Comparison of ENCODE assay signal across 1 fruit fly cellular context in the genomic region with DNA sequence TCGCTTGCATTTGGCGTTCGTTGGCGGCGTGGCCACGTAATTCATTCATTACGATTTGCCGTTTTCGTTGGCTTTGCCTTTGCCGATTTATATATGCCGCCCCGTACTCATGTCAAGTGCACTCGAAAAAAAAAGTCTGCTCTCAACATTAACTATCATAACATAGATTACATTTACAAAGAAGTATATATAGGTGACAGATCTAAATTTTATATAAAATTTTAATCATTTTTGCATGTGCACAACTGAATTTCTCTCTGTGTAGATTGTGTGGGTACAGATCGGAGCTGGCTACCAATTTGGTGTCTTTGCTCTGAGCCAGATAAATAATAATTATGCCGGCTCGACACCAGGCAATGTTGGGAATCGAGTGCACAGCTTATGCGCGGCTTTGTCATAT.
A peak's percentile ranks its signal among the peaks of the same experiment; 100 is the strongest.
TF ChIP-seq lines count a peak whose summit lies in the region.

No protein-coding gene starts in this region.

TF ChIP-seq in whole organism, embryonic, 481 proteins besides CTCF, POLR2A, EP300 and RAD21 (continued from another document and continues in another):
- peak; percentile 54 for TF ChIP-seq CG4424 (GFP tag; optimal IDR thresholded peaks at IDR 0.05; lab: Kevin White, UChicago)
- TF ChIP-seq tin (GFP tag; optimal IDR thresholded peaks at IDR 0.05; lab: Kevin White, UChicago): peak; percentile 19
- peak; percentile 43; the same call in 1 of the 2 replicates for TF ChIP-seq Ada2b (GFP tag; IDR thresholded peaks at IDR 0.05; lab: Robert Waterston, UW)
- peak; percentile 73 for TF ChIP-seq CG14441 (GFP tag; IDR thresholded peaks at IDR 0.05; lab: Robert Waterston, UW)
- no peak for TF ChIP-seq hth (optimal IDR thresholded peaks at IDR 0.05; lab: Kevin White, UChicago)
- TF ChIP-seq Dad (GFP tag; optimal IDR thresholded peaks at IDR 0.05; lab: Kevin White, UChicago): no peak
- TF ChIP-seq CG30020 (tag; optimal IDR thresholded peaks at IDR 0.05; lab: Kevin White, UChicago): no peak
- TF ChIP-seq dmrt11E (tag; optimal IDR thresholded peaks at IDR 0.05; lab: Kevin White, UChicago): peak; percentile 46
- TF ChIP-seq kni (GFP tag; optimal IDR thresholded peaks at IDR 0.05; lab: Kevin White, UChicago): no peak
- no peak for TF ChIP-seq CG34376 (GFP tag; optimal IDR thresholded peaks at IDR 0.05; lab: Kevin White, UChicago)
- no peak for TF ChIP-seq CrebB (tag; optimal IDR thresholded peaks at IDR 0.05; lab: Kevin White, UChicago)
- no peak for TF ChIP-seq CG5180 (GFP tag; optimal IDR thresholded peaks at IDR 0.05; lab: Kevin White, UChicago)
- TF ChIP-seq CG34224 (GFP tag; IDR thresholded peaks at IDR 0.05; lab: Robert Waterston, UW; ENCODE audit: partially characterized antibody): no peak
- no peak for TF ChIP-seq CG12659 (GFP tag; optimal IDR thresholded peaks at IDR 0.05; lab: Kevin White, UChicago)
- TF ChIP-seq dpn (GFP tag; optimal IDR thresholded peaks at IDR 0.05; lab: Kevin White, UChicago): peak in 1 of 2 experiments; percentile 59
- TF ChIP-seq nmo (GFP tag; optimal IDR thresholded peaks at IDR 0.05; lab: Kevin White, UChicago): peak; percentile 39
- TF ChIP-seq sna (GFP tag; IDR thresholded peaks at IDR 0.05; lab: Robert Waterston, UW; ENCODE audit: partially characterized antibody): no peak
- TF ChIP-seq CG4360 (GFP tag; IDR thresholded peaks at IDR 0.05; lab: Robert Waterston, UW): no peak
- TF ChIP-seq CG42726 (GFP tag; IDR thresholded peaks at IDR 0.05; lab: Robert Waterston, UW; ENCODE audit: partially characterized antibody): no peak
- TF ChIP-seq HLHmδ (GFP tag; optimal IDR thresholded peaks at IDR 0.05; lab: Kevin White, UChicago): no peak
- no peak for TF ChIP-seq Scr (GFP tag; IDR thresholded peaks at IDR 0.05; lab: Robert Waterston, UW; ENCODE audit: partially characterized antibody)
- TF ChIP-seq Asciz (GFP tag; optimal IDR thresholded peaks at IDR 0.05; lab: Kevin White, UChicago): peak; percentile 30
- TF ChIP-seq ap (GFP tag; IDR thresholded peaks at IDR 0.05; lab: Robert Waterston, UW): peak; percentile 31; the same call in 1 of the 2 replicates
- no peak for TF ChIP-seq CG33557 (GFP tag; optimal IDR thresholded peaks at IDR 0.05; lab: Kevin White, UChicago)
- peak; percentile 42 for TF ChIP-seq chn (GFP tag; optimal IDR thresholded peaks at IDR 0.05; lab: Kevin White, UChicago)
- TF ChIP-seq CG6272 (GFP tag; IDR thresholded peaks at IDR 0.05; lab: Robert Waterston, UW): no peak
- no peak for TF ChIP-seq sd (tag; optimal IDR thresholded peaks at IDR 0.05; lab: Kevin White, UChicago)
- peak; percentile 18 for TF ChIP-seq CG10267 (tag; optimal IDR thresholded peaks at IDR 0.05; lab: Kevin White, UChicago)
- peak; percentile 31 for TF ChIP-seq CG17359 (tag; optimal IDR thresholded peaks at IDR 0.05; lab: Kevin White, UChicago)
- TF ChIP-seq Ptx1 (GFP tag; IDR thresholded peaks at IDR 0.05; lab: Robert Waterston, UW): peak; percentile 72
- peak; percentile 8 for TF ChIP-seq Myb (GFP tag; optimal IDR thresholded peaks at IDR 0.05; lab: Kevin White, UChicago)
- peak; percentile 13 to 39 for TF ChIP-seq Pdp1 (GFP tag; optimal IDR thresholded peaks at IDR 0.05; lab: Kevin White, UChicago)
- TF ChIP-seq Hmr (GFP tag; optimal IDR thresholded peaks at IDR 0.05; lab: Kevin White, UChicago): peak; percentile 16
- TF ChIP-seq CG8290 (GFP tag; optimal IDR thresholded peaks at IDR 0.05; lab: Kevin White, UChicago): no peak
- no peak for TF ChIP-seq CG8290 (tag; optimal IDR thresholded peaks at IDR 0.05; lab: Kevin White, UChicago)
- peak; percentile 46 for TF ChIP-seq CG17829 (tag; optimal IDR thresholded peaks at IDR 0.05; lab: Kevin White, UChicago)
- no peak for TF ChIP-seq pb (GFP tag; optimal IDR thresholded peaks at IDR 0.05; lab: Kevin White, UChicago)
- no peak for TF ChIP-seq kah (GFP tag; optimal IDR thresholded peaks at IDR 0.05; lab: Kevin White, UChicago)
- TF ChIP-seq CG10147 (GFP tag; optimal IDR thresholded peaks at IDR 0.05; lab: Kevin White, UChicago): no peak
- TF ChIP-seq zfh2 (GFP tag; optimal IDR thresholded peaks at IDR 0.05; lab: Kevin White, UChicago): peak; percentile 1
- peak; percentile 56; the same call in 1 of the 2 replicates for TF ChIP-seq ranshi (GFP tag; IDR thresholded peaks at IDR 0.05; lab: Robert Waterston, UW)
- no peak for TF ChIP-seq pnt (GFP tag; optimal IDR thresholded peaks at IDR 0.05; lab: Kevin White, UChicago)
- peak; percentile 49 for TF ChIP-seq sens (GFP tag; lab: Kevin White, UChicago)
- TF ChIP-seq btn (GFP tag; optimal IDR thresholded peaks at IDR 0.05; lab: Kevin White, UChicago): no peak
- peak; percentile 41; the same call in 1 of the 2 replicates for TF ChIP-seq lmd (GFP tag; IDR thresholded peaks at IDR 0.05; lab: Robert Waterston, UW)
- no peak for TF ChIP-seq hkb (optimal IDR thresholded peaks at IDR 0.05; lab: Kevin White, UChicago)
- TF ChIP-seq hkb (GFP tag; IDR thresholded peaks at IDR 0.05; lab: Robert Waterston, UW): peak; percentile 24; the same call in 1 of the 2 replicates
- TF ChIP-seq CG32772 (GFP tag; IDR thresholded peaks at IDR 0.05; lab: Robert Waterston, UW): peak; percentile 27; the same call in 1 of the 2 replicates
- TF ChIP-seq en (GFP tag; optimal IDR thresholded peaks at IDR 0.05; lab: Kevin White, UChicago): no peak
- no peak for TF ChIP-seq nerfin-2 (GFP tag; IDR thresholded peaks at IDR 0.05; lab: Robert Waterston, UW; ENCODE audit: partially characterized antibody)
- peak; percentile 20 for TF ChIP-seq CG10654 (GFP tag; optimal IDR thresholded peaks at IDR 0.05; lab: Kevin White, UChicago)
- TF ChIP-seq grau (tag; optimal IDR thresholded peaks at IDR 0.05; lab: Kevin White, UChicago): peak; percentile 50
- TF ChIP-seq tll (GFP tag; optimal IDR thresholded peaks at IDR 0.05; lab: Kevin White, UChicago): no peak
- no peak for TF ChIP-seq kay (GFP tag; optimal IDR thresholded peaks at IDR 0.05; lab: Kevin White, UChicago)
- no peak for TF ChIP-seq ham (GFP tag; IDR thresholded peaks at IDR 0.05; lab: Robert Waterston, UW)
- TF ChIP-seq onecut (GFP tag; IDR thresholded peaks at IDR 0.05; lab: Robert Waterston, UW): no peak
- TF ChIP-seq CoRest (tag; optimal IDR thresholded peaks at IDR 0.05; lab: Kevin White, UChicago): peak; percentile 9
- TF ChIP-seq CG30431 (GFP tag; optimal IDR thresholded peaks at IDR 0.05; lab: Kevin White, UChicago): no peak
- no peak for TF ChIP-seq Bteb2 (GFP tag; optimal IDR thresholded peaks at IDR 0.05; lab: Kevin White, UChicago)
- TF ChIP-seq inv (GFP tag; IDR thresholded peaks at IDR 0.05; lab: Robert Waterston, UW; ENCODE audit: partially characterized antibody): no peak
- TF ChIP-seq CG14965 (GFP tag; optimal IDR thresholded peaks at IDR 0.05; lab: Kevin White, UChicago; ENCODE audit: borderline replicate concordance): no peak
- no peak for TF ChIP-seq CG18011 (GFP tag; optimal IDR thresholded peaks at IDR 0.05; lab: Kevin White, UChicago)
- no peak for TF ChIP-seq CG16815 (GFP tag; optimal IDR thresholded peaks at IDR 0.05; lab: Kevin White, UChicago)
- peak; percentile 34 for TF ChIP-seq CG12219 (GFP tag; optimal IDR thresholded peaks at IDR 0.05; lab: Kevin White, UChicago)
- no peak for TF ChIP-seq CG8944 (GFP tag; optimal IDR thresholded peaks at IDR 0.05; lab: Kevin White, UChicago)
- no peak for TF ChIP-seq CG8478 (optimal IDR thresholded peaks at IDR 0.05; lab: Kevin White, UChicago)
- no peak for TF ChIP-seq CG9215 (GFP tag; IDR thresholded peaks at IDR 0.05; lab: Robert Waterston, UW)
- TF ChIP-seq slbo (GFP tag; IDR thresholded peaks at IDR 0.05; lab: Robert Waterston, UW): peak; percentile 71
- no peak for TF ChIP-seq MBD-R2 (GFP tag; IDR thresholded peaks at IDR 0.05; lab: Robert Waterston, UW)
- TF ChIP-seq az2 (GFP tag; optimal IDR thresholded peaks at IDR 0.05; lab: Kevin White, UChicago): peak; percentile 38
- TF ChIP-seq CG14050 (GFP tag; IDR thresholded peaks at IDR 0.05; lab: Robert Waterston, UW): peak; percentile 40; the same call in 1 of the 3 replicates
- peak; percentile 22 for TF ChIP-seq Fer3 (tag; optimal IDR thresholded peaks at IDR 0.05; lab: Kevin White, UChicago)
- TF ChIP-seq Atf3 (GFP tag; optimal IDR thresholded peaks at IDR 0.05; lab: Kevin White, UChicago): peak; percentile 6
- no peak for TF ChIP-seq CG17568 (GFP tag; optimal IDR thresholded peaks at IDR 0.05; lab: Kevin White, UChicago)
- no peak for TF ChIP-seq HmgD (GFP tag; optimal IDR thresholded peaks at IDR 0.05; lab: Kevin White, UChicago)
- TF ChIP-seq unpg (GFP tag; optimal IDR thresholded peaks at IDR 0.05; lab: Kevin White, UChicago): peak; percentile 65
- TF ChIP-seq CG2202 (tag; optimal IDR thresholded peaks at IDR 0.05; lab: Kevin White, UChicago): no peak
- no peak for TF ChIP-seq abd-A (tag; optimal IDR thresholded peaks at IDR 0.05; lab: Kevin White, UChicago)
- no peak for TF ChIP-seq unc-4 (GFP tag; IDR thresholded peaks at IDR 0.05; lab: Robert Waterston, UW; ENCODE audit: partially characterized antibody)
- peak; percentile 18 for TF ChIP-seq bcd (GFP tag; optimal IDR thresholded peaks at IDR 0.05; lab: Kevin White, UChicago)
- TF ChIP-seq Sox100B (GFP tag; optimal IDR thresholded peaks at IDR 0.05; lab: Kevin White, UChicago): peak; percentile 23
- TF ChIP-seq CG1602 (GFP tag; optimal IDR thresholded peaks at IDR 0.05; lab: Kevin White, UChicago): peak; percentile 35
- TF ChIP-seq slou (GFP tag; optimal IDR thresholded peaks at IDR 0.05; lab: Kevin White, UChicago): no peak
- TF ChIP-seq gcm (GFP tag; optimal IDR thresholded peaks at IDR 0.05; lab: Kevin White, UChicago): no peak
- TF ChIP-seq twi (tag; optimal IDR thresholded peaks at IDR 0.05; lab: Kevin White, UChicago): no peak
- TF ChIP-seq CG11093 (GFP tag; IDR thresholded peaks at IDR 0.05; lab: Robert Waterston, UW): peak; percentile 57; the same call in 1 of the 3 replicates
- peak; percentile 61 for TF ChIP-seq CG2712 (tag; optimal IDR thresholded peaks at IDR 0.05; lab: Kevin White, UChicago)
- no peak for TF ChIP-seq crc (GFP tag; optimal IDR thresholded peaks at IDR 0.05; lab: Kevin White, UChicago)
- TF ChIP-seq so (GFP tag; IDR thresholded peaks at IDR 0.05; lab: Robert Waterston, UW): no peak
- TF ChIP-seq CG2120 (GFP tag; optimal IDR thresholded peaks at IDR 0.05; lab: Kevin White, UChicago): peak; percentile 47
- no peak for TF ChIP-seq CG7987 (GFP tag; optimal IDR thresholded peaks at IDR 0.05; lab: Kevin White, UChicago)
- TF ChIP-seq ems (GFP tag; optimal IDR thresholded peaks at IDR 0.05; lab: Kevin White, UChicago): no peak
- no peak for TF ChIP-seq CG6854 (GFP tag; optimal IDR thresholded peaks at IDR 0.05; lab: Kevin White, UChicago)
- no peak for TF ChIP-seq Lpt (GFP tag; optimal IDR thresholded peaks at IDR 0.05; lab: Kevin White, UChicago)
- TF ChIP-seq ato (GFP tag; IDR thresholded peaks at IDR 0.05; lab: Robert Waterston, UW; ENCODE audit: partially characterized antibody): no peak
- no peak for TF ChIP-seq C15 (GFP tag; IDR thresholded peaks at IDR 0.05; lab: Robert Waterston, UW)
- TF ChIP-seq nom (GFP tag; optimal IDR thresholded peaks at IDR 0.05; lab: Kevin White, UChicago): no peak
- peak; percentile 12 for TF ChIP-seq HLH54F (GFP tag; optimal IDR thresholded peaks at IDR 0.05; lab: Kevin White, UChicago)
- no peak for TF ChIP-seq CG6765 (GFP tag; optimal IDR thresholded peaks at IDR 0.05; lab: Kevin White, UChicago)
- TF ChIP-seq Mes4 (GFP tag; optimal IDR thresholded peaks at IDR 0.05; lab: Kevin White, UChicago): no peak
- no peak for TF ChIP-seq sc (optimal IDR thresholded peaks at IDR 0.05; lab: Kevin White, UChicago)
- TF ChIP-seq sc (GFP tag; optimal IDR thresholded peaks at IDR 0.05; lab: Kevin White, UChicago): no peak
- no peak for TF ChIP-seq Trl (optimal IDR thresholded peaks at IDR 0.05; lab: Kevin White, UChicago)
- TF ChIP-seq Trl (GFP tag; optimal IDR thresholded peaks at IDR 0.05; lab: Kevin White, UChicago): no peak
- TF ChIP-seq pzg (GFP tag; optimal IDR thresholded peaks at IDR 0.05; lab: Kevin White, UChicago): no peak
- TF ChIP-seq PHDP (tag; optimal IDR thresholded peaks at IDR 0.05; lab: Kevin White, UChicago): peak; percentile 29
- no peak for TF ChIP-seq vnd (GFP tag; IDR thresholded peaks at IDR 0.05; lab: Robert Waterston, UW; ENCODE audit: partially characterized antibody)
- TF ChIP-seq CG18262 (tag; optimal IDR thresholded peaks at IDR 0.05; lab: Kevin White, UChicago): peak; percentile 47
- TF ChIP-seq ssp (GFP tag; IDR thresholded peaks at IDR 0.05; lab: Robert Waterston, UW): peak; percentile 32; the same call in 1 of the 2 replicates
- TF ChIP-seq HLH4C (GFP tag; IDR thresholded peaks at IDR 0.05; lab: Robert Waterston, UW; ENCODE audit: partially characterized antibody): no peak
- TF ChIP-seq MESR4 (GFP tag; optimal IDR thresholded peaks at IDR 0.05; lab: Kevin White, UChicago): no peak
- TF ChIP-seq CG3847 (GFP tag; IDR thresholded peaks at IDR 0.05; lab: Robert Waterston, UW): no peak
- TF ChIP-seq da (GFP tag; optimal IDR thresholded peaks at IDR 0.05; lab: Kevin White, UChicago): no peak
- TF ChIP-seq CG7839 (tag; optimal IDR thresholded peaks at IDR 0.05; lab: Kevin White, UChicago): peak; percentile 58
- TF ChIP-seq CG8388 (GFP tag; optimal IDR thresholded peaks at IDR 0.05; lab: Kevin White, UChicago): peak; percentile 29
- TF ChIP-seq CG1529 (GFP tag; optimal IDR thresholded peaks at IDR 0.05; lab: Kevin White, UChicago): no peak
- 0 out of 2 replicates have a peak, but pooled peaks have one; percentile 25 for TF ChIP-seq dati (GFP tag; IDR thresholded peaks at IDR 0.05; lab: Robert Waterston, UW)
- peak; percentile 21 for TF ChIP-seq NC2β (GFP tag; optimal IDR thresholded peaks at IDR 0.05; lab: Kevin White, UChicago)
- TF ChIP-seq CG11247 (GFP tag; IDR thresholded peaks at IDR 0.05; lab: Robert Waterston, UW): 0 out of 2 replicates have a peak, but pooled peaks have one; percentile 34
- peak; percentile 40 for TF ChIP-seq lbe (GFP tag; optimal IDR thresholded peaks at IDR 0.05; lab: Kevin White, UChicago)
- no peak for TF ChIP-seq cwo (GFP tag; optimal IDR thresholded peaks at IDR 0.05; lab: Kevin White, UChicago)
- TF ChIP-seq fu2 (GFP tag; optimal IDR thresholded peaks at IDR 0.05; lab: Kevin White, UChicago): no peak
- no peak for TF ChIP-seq fd102C (GFP tag; optimal IDR thresholded peaks at IDR 0.05; lab: Kevin White, UChicago)
- no peak for TF ChIP-seq dm (GFP tag; optimal IDR thresholded peaks at IDR 0.05; lab: Kevin White, UChicago)
- TF ChIP-seq Ets97D (GFP tag; optimal IDR thresholded peaks at IDR 0.05; lab: Kevin White, UChicago): no peak
- TF ChIP-seq CG13624 (GFP tag; optimal IDR thresholded peaks at IDR 0.05; lab: Kevin White, UChicago): no peak
- peak; percentile 68 for TF ChIP-seq zen (tag; optimal IDR thresholded peaks at IDR 0.05; lab: Kevin White, UChicago)
- TF ChIP-seq CG15073 (GFP tag; optimal IDR thresholded peaks at IDR 0.05; lab: Kevin White, UChicago): no peak
